Worm (Caenorhabditis elegans) whole organism, L2 larva: ENCODE results near the gene lgc-28.
A peak's percentile ranks its signal among the peaks of the same experiment; 100 is the strongest.
"Not testable (repeated sequence)": the region's sequence is repeated elsewhere in the genome, so short reads cannot be mapped to it uniquely, and the experiment has no call there.

Experiments
- C34F6.9 ChIP-seq: fragments of 150-350 bp; optimal IDR thresholded peaks from 2 replicates; lab custom pipeline; 2014; ENCODE audit warnings: missing biosample characterization, missing genetic modification characterization
- F13H6.1 ChIP-seq: sonication (generic microtip); optimal IDR thresholded peaks from 2 replicates; lab custom pipeline; 2016; ENCODE audit warnings: missing genetic modification characterization, missing compliant biosample characterization
- R02D3.7 ChIP-seq: fragments of 150-350 bp; optimal IDR thresholded peaks from 2 replicates; lab custom pipeline; 2014; ENCODE audit warnings: missing biosample characterization, missing genetic modification characterization
- Y55F3AM.14 ChIP-seq: fragments of 200-800 bp; sonication (Bioruptor generic); optimal IDR thresholded peaks from 2 replicates; lab custom pipeline; 2018; ENCODE audit warnings: mild to moderate bottlenecking, missing genetic modification characterization, missing compliant biosample characterization
- aly-2 ChIP-seq: fragments of 150-350 bp; optimal IDR thresholded peaks from 2 replicates; lab custom pipeline; 2014; ENCODE audit warnings: missing biosample characterization, missing genetic modification characterization
- ama-1 ChIP-seq: fragments of 150-350 bp; optimal IDR thresholded peaks from 2 replicates; lab custom pipeline; 2018; ENCODE audit warnings: inconsistent platforms
- blmp-1 ChIP-seq: sonication (generic microtip); optimal IDR thresholded peaks from 2 replicates; lab custom pipeline; 2017; ENCODE audit warnings: missing genetic modification characterization, mild to moderate bottlenecking, missing compliant biosample characterization, antibody characterized with exemption, moderate library complexity; ENCODE audit not compliant: insufficient read depth
- ceh-82 ChIP-seq: fragments of 150-350 bp; optimal IDR thresholded peaks from 2 replicates; lab custom pipeline; 2014; ENCODE audit warnings: missing biosample characterization, missing genetic modification characterization
- dmd-4 ChIP-seq: sonication (generic microtip); optimal IDR thresholded peaks from 2 replicates; lab custom pipeline; 2017; ENCODE audit warnings: missing biosample characterization, missing genetic modification characterization
- egl-27 ChIP-seq: sonication (generic microtip); optimal IDR thresholded peaks from 3 replicates; lab custom pipeline; 2017; ENCODE audit warnings: missing biosample characterization, missing genetic modification reagents, missing genetic modification characterization
- elt-3 ChIP-seq: sonication (generic microtip); optimal IDR thresholded peaks from 2 replicates; lab custom pipeline; 2017; ENCODE audit warnings: missing biosample characterization, missing genetic modification characterization
- gmeb-1 ChIP-seq: fragments of 150-350 bp; optimal IDR thresholded peaks from 2 replicates; lab custom pipeline; 2014; ENCODE audit warnings: missing biosample characterization, missing genetic modification characterization
- lin-11 ChIP-seq: fragments of 150-350 bp; sonication (generic microtip); optimal IDR thresholded peaks from 2 replicates; lab custom pipeline; 2014; ENCODE audit warnings: missing biosample characterization, missing genetic modification characterization, inconsistent platforms, mixed read lengths
- lin-13 ChIP-seq: fragments of 150-350 bp; optimal IDR thresholded peaks from 2 replicates; lab custom pipeline; 2014; ENCODE audit warnings: missing biosample characterization, missing genetic modification reagents, missing genetic modification characterization
- lin-39 ChIP-seq: fragments of 150-350 bp; optimal IDR thresholded peaks from 2 replicates; lab custom pipeline; 2014; ENCODE audit warnings: missing biosample characterization, missing genetic modification reagents, missing genetic modification characterization
- lsy-2 ChIP-seq, 2 experiments: fragments of 150-350 bp in 1 of 2; sonication (generic microtip) in 1 of 2; optimal IDR thresholded peaks; 2 replicates each; lab custom pipeline; 2014 to 2017; ENCODE audit warnings: missing biosample characterization in 2 of 2, missing genetic modification characterization in 2 of 2
- mbf-1 ChIP-seq: sonication (generic microtip); optimal IDR thresholded peaks from 2 replicates; lab custom pipeline; 2017; ENCODE audit warnings: missing biosample characterization, missing genetic modification characterization
- mdl-1 ChIP-seq, 2 experiments: fragments of 150-350 bp in 1 of 2; sonication (generic microtip) in 1 of 2; optimal IDR thresholded peaks; 2 replicates each; lab custom pipeline; 2017; ENCODE audit warnings: missing biosample characterization in 2 of 2, missing genetic modification characterization in 2 of 2
- nhr-10 ChIP-seq: sonication (generic microtip); optimal IDR thresholded peaks from 2 replicates; lab custom pipeline; 2017; ENCODE audit warnings: missing biosample characterization, missing genetic modification characterization
- nhr-11 ChIP-seq: fragments of 150-350 bp; optimal IDR thresholded peaks from 2 replicates; lab custom pipeline; 2014; ENCODE audit warnings: missing biosample characterization, missing genetic modification characterization
- nhr-12 ChIP-seq: fragments of 150-350 bp; optimal IDR thresholded peaks from 2 replicates; lab custom pipeline; 2014; ENCODE audit warnings: missing biosample characterization, missing genetic modification characterization
- nhr-129 ChIP-seq: fragments of 150-350 bp; optimal IDR thresholded peaks from 2 replicates; lab custom pipeline; 2014; ENCODE audit warnings: missing biosample characterization, missing genetic modification characterization
- nhr-21 ChIP-seq: fragments of 150-350 bp; optimal IDR thresholded peaks from 2 replicates; lab custom pipeline; 2014; ENCODE audit warnings: missing biosample characterization, missing genetic modification characterization
- nhr-23 ChIP-seq: fragments of 150-350 bp; optimal IDR thresholded peaks from 2 replicates; lab custom pipeline; 2014; ENCODE audit warnings: missing biosample characterization, missing genetic modification reagents, missing genetic modification characterization
- nhr-237 ChIP-seq: fragments of 150-350 bp; optimal IDR thresholded peaks from 2 replicates; lab custom pipeline; 2014; ENCODE audit warnings: missing biosample characterization, missing genetic modification characterization
- nhr-25 ChIP-seq: fragments of 150-350 bp; sonication (generic microtip); optimal IDR thresholded peaks from 3 replicates; lab custom pipeline; 2014; ENCODE audit warnings: missing biosample characterization, missing genetic modification characterization
- nhr-6 ChIP-seq: fragments of 150-350 bp; optimal IDR thresholded peaks from 2 replicates; lab custom pipeline; 2014; ENCODE audit warnings: missing biosample characterization, missing genetic modification characterization
- nhr-77 ChIP-seq: fragments of 150-350 bp; optimal IDR thresholded peaks from 2 replicates; lab custom pipeline; 2014; ENCODE audit warnings: missing biosample characterization, missing genetic modification characterization
- sem-4 ChIP-seq: fragments of 150-350 bp; optimal IDR thresholded peaks from 2 replicates; lab custom pipeline; 2014; ENCODE audit warnings: missing biosample characterization, missing genetic modification reagents, missing genetic modification characterization
- skn-1 ChIP-seq: sonication (generic microtip); optimal IDR thresholded peaks from 2 replicates; lab custom pipeline; 2017; ENCODE audit warnings: missing biosample characterization, missing genetic modification characterization
- sma-3 ChIP-seq: sonication (generic microtip); optimal IDR thresholded peaks from 2 replicates; lab custom pipeline; 2016; ENCODE audit warnings: missing genetic modification reagents, missing genetic modification characterization, missing compliant biosample characterization
- snpc-4 ChIP-seq: fragments of 150-350 bp; optimal IDR thresholded peaks from 2 replicates; lab custom pipeline; 2014; ENCODE audit warnings: missing biosample characterization, missing genetic modification characterization
- unc-39 ChIP-seq: fragments of 150-350 bp; optimal IDR thresholded peaks from 2 replicates; lab custom pipeline; 2014; ENCODE audit warnings: missing biosample characterization, missing genetic modification characterization
- unc-55 ChIP-seq: fragments of 150-350 bp; sonication (generic microtip); optimal IDR thresholded peaks from 3 replicates; lab custom pipeline; 2014; ENCODE audit warnings: missing biosample characterization, missing genetic modification reagents, missing genetic modification characterization
- unc-62 ChIP-seq: fragments of 150-350 bp; optimal IDR thresholded peaks from 2 replicates; lab custom pipeline; 2014; ENCODE audit warnings: missing biosample characterization, missing genetic modification reagents, missing genetic modification characterization
- zag-1 ChIP-seq: fragments of 150-350 bp; optimal IDR thresholded peaks from 2 replicates; lab custom pipeline; 2014; ENCODE audit warnings: missing biosample characterization, missing genetic modification characterization
- ztf-1 ChIP-seq: fragments of 200-800 bp; sonication (Bioruptor generic); conservative IDR thresholded peaks from 2 replicates; pipeline ENCODE4 v1.3.6; 2022; ENCODE audit warnings: missing genetic modification characterization, missing compliant biosample characterization
- ztf-11 ChIP-seq: sonication (generic microtip); optimal IDR thresholded peaks from 2 replicates; lab custom pipeline; 2017; ENCODE audit warnings: missing biosample characterization, missing genetic modification characterization
- ztf-4 ChIP-seq: fragments of 150-350 bp; optimal IDR thresholded peaks from 2 replicates; lab custom pipeline; 2014; ENCODE audit warnings: missing biosample characterization, missing genetic modification characterization

Gene lgc-28

ce11 chrII:2640982-2641381 lies 16.1 kb downstream of the lgc-28 start, which contains the start of gene F22E5.23:
TSS of gene F22E5.23 (plus strand) at chrII:2641282.
- TF ChIP-seq lin-39 (tag; lab: Kevin White, UChicago) = no peak
- no peak for TF ChIP-seq nhr-12
- TF ChIP-seq Y55F3AM.14 (GFP tag; lab: Kevin White, UChicago) = no peak
- TF ChIP-seq blmp-1 (tag; lab: Kevin White, UChicago) = no peak
- TF ChIP-seq mbf-1 (tag; lab: Kevin White, UChicago) = no peak
- no peak for TF ChIP-seq nhr-129 (tag; lab: Kevin White, UChicago)
- no peak for TF ChIP-seq elt-3
- TF ChIP-seq F13H6.1 (tag; lab: Kevin White, UChicago) = no peak
- TF ChIP-seq nhr-25 (tag; lab: Kevin White, UChicago) = no peak
- no peak for TF ChIP-seq ama-1
- TF ChIP-seq, all 48 proteins: peak for 0

- TF ChIP-seq gmeb-1 (tag; lab: Kevin White, UChicago) = no peak
- TF ChIP-seq unc-62 (GFP tag; lab: Kevin White, UChicago) = no peak
- TF ChIP-seq Y55F3AM.14 (GFP tag; lab: Kevin White, UChicago) = no peak
- no peak for TF ChIP-seq blmp-1 (tag; lab: Kevin White, UChicago)
- no peak for TF ChIP-seq nhr-25 (tag; lab: Kevin White, UChicago)
- TF ChIP-seq ceh-82 (tag; lab: Kevin White, UChicago) = no peak
- TF ChIP-seq skn-1 (tag; lab: Kevin White, UChicago) = no peak
- no peak for TF ChIP-seq elt-3
- no peak for TF ChIP-seq nhr-10
- no peak for TF ChIP-seq ztf-4 (tag; lab: Kevin White, UChicago)
- no peak for TF ChIP-seq ztf-1 (GFP tag; lab: Robert Waterston, UW)
- no peak for TF ChIP-seq ztf-11 (tag; lab: Kevin White, UChicago)
- TF ChIP-seq, all 48 proteins: peak for 0
Observed at ce11 chrII:2641777-2642176, 16.9 kb downstream of the lgc-28 start, which contains the start of gene F22E5.7. TSS of gene F22E5.7 (plus strand) at chrII:2642077.

ce11 chrII:2644498-2644897 lies 19.6 kb downstream of the lgc-28 start, which contains the start of gene F22E5.11:
TSS of gene F22E5.11 (minus strand) at chrII:2644598.
- TF ChIP-seq nhr-11 (tag; lab: Kevin White, UChicago) = no peak
- no peak for TF ChIP-seq nhr-237 (tag; lab: Kevin White, UChicago)
- TF ChIP-seq egl-27 (tag; lab: Kevin White, UChicago) = no peak
- no peak for TF ChIP-seq lin-39 (tag; lab: Kevin White, UChicago)
- TF ChIP-seq aly-2 (tag; lab: Kevin White, UChicago) = no peak
- TF ChIP-seq unc-39 (tag; lab: Kevin White, UChicago) = no peak
- no peak for TF ChIP-seq gmeb-1 (tag; lab: Kevin White, UChicago)
- TF ChIP-seq nhr-21 (tag; lab: Kevin White, UChicago) = no peak
- TF ChIP-seq nhr-10 = no peak
- no peak for TF ChIP-seq Y55F3AM.14 (GFP tag; lab: Kevin White, UChicago)
- TF ChIP-seq ceh-82 (tag; lab: Kevin White, UChicago) = no peak
- TF ChIP-seq C34F6.9 (tag; lab: Kevin White, UChicago) = no peak
- no peak for TF ChIP-seq nhr-77 (tag; lab: Kevin White, UChicago)
- no peak for TF ChIP-seq R02D3.7
- TF ChIP-seq sma-3 (GFP tag; lab: Kevin White, UChicago) = no peak
- no peak for TF ChIP-seq lin-13 (GFP tag; lab: Kevin White, UChicago)
- no peak for TF ChIP-seq sem-4 (tag; lab: Kevin White, UChicago)
- TF ChIP-seq nhr-25 (tag; lab: Kevin White, UChicago) = no peak
- no peak for TF ChIP-seq lsy-2 (tag; optimal IDR thresholded peaks at IDR 0.05; lab: Kevin White, UChicago)
- TF ChIP-seq skn-1 (tag; lab: Kevin White, UChicago) = no peak

- TF ChIP-seq nhr-23 (tag; lab: Kevin White, UChicago); dmd-4 (tag; lab: Kevin White, UChicago); R02D3.7: not testable (repeated sequence)
Observed at ce11 chrII:2646756-2647155, 21.9 kb downstream of the lgc-28 start, which contains the start of gene F22E5.12. TSS of gene F22E5.12 (minus strand) at chrII:2646856.

ce11 chrII:2649015-2649414 lies 24.1 kb downstream of the lgc-28 start:
- TF ChIP-seq lin-11 (tag; lab: Kevin White, UChicago) = no peak
- TF ChIP-seq sma-3 (GFP tag; lab: Kevin White, UChicago) = no peak
- TF ChIP-seq unc-55 (GFP tag; lab: Kevin White, UChicago) = peak; percentile 61
- TF ChIP-seq lsy-2 (tag; optimal IDR thresholded peaks at IDR 0.05; lab: Kevin White, UChicago) = peak in 1 of 2 experiments; percentile 65
- TF ChIP-seq zag-1 = no peak
- peak; percentile 16 for TF ChIP-seq snpc-4 (tag; lab: Kevin White, UChicago)
- peak; percentile 61 for TF ChIP-seq F13H6.1 (tag; lab: Kevin White, UChicago)
- no peak for TF ChIP-seq mdl-1 (tag; optimal IDR thresholded peaks at IDR 0.05; lab: Kevin White, UChicago)
- TF ChIP-seq ceh-82 (tag; lab: Kevin White, UChicago) = no peak
- peak; percentile 17 for TF ChIP-seq lin-13 (GFP tag; lab: Kevin White, UChicago)
- TF ChIP-seq nhr-129 (tag; lab: Kevin White, UChicago) = peak; percentile 29
- TF ChIP-seq Y55F3AM.14 (GFP tag; lab: Kevin White, UChicago) = no peak
- TF ChIP-seq sem-4 (tag; lab: Kevin White, UChicago) = peak; percentile 13
- no peak for TF ChIP-seq blmp-1 (tag; lab: Kevin White, UChicago)
- no peak for TF ChIP-seq elt-3
- no peak for TF ChIP-seq nhr-6 (tag; lab: Kevin White, UChicago)
- peak; percentile 81 for TF ChIP-seq C34F6.9 (tag; lab: Kevin White, UChicago)
- TF ChIP-seq, all 48 proteins: peak for 8
